Worm (Caenorhabditis elegans): Measurements from ENCODE around the gene scl-27.

DNA sequence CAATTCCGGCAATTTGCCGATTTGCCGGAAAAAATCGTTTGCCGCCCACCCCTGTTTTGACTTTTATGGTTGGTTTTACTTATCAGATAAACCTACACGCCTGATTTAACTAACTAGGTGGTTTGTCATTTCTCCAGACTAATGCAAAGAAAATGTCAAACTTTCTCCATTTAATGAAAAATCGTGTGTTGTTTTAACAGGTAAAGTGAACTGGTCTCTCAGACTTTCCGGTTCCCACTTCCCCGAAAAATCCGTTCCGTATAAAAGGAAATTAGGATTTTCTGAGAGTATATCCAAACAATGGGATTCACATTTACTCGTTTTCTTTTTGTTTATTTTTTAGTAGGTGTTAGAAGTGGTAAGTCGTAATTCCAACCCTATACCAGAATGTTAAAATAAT is 35.2 kb upstream of the scl-27 start, which contains the start of gene mltn-6:
- TF ChIP-seq ama-1 (optimal IDR thresholded peaks at IDR 0.05): no peak
- TF ChIP-seq B0310.2 (tag; optimal IDR thresholded peaks at IDR 0.05): no peak
- no peak for TF ChIP-seq ceh-13 (GFP tag; optimal IDR thresholded peaks at IDR 0.05)
- no peak for TF ChIP-seq hmbx-1 (tag; optimal IDR thresholded peaks at IDR 0.05)
- TF ChIP-seq scrt-1 (GFP tag; IDR thresholded peaks at IDR 0.05): no peak

Data from whole organism, early embryonic.